Fruit fly (Drosophila melanogaster): ENCODE results near the gene CG43658.

CG43658 gene

dm6 chrX:17594745-17595144, 33.8 kb upstream of the CG43658 start:
- peak; percentile 23 for TF ChIP-seq CG9948 (tag; optimal IDR thresholded peaks at IDR 0.05)
- TF ChIP-seq rn (GFP tag; IDR thresholded peaks at IDR 0.05), result no peak
- 0 out of 2 replicates have a peak, but pooled peaks have one; percentile 19 for TF ChIP-seq CG32121 (GFP tag; IDR thresholded peaks at IDR 0.05)
- TF ChIP-seq Ets98B (GFP tag; IDR thresholded peaks at IDR 0.05), result no peak
- TF ChIP-seq CG8159 (tag; optimal IDR thresholded peaks at IDR 0.05), result peak; percentile 42
- peak; percentile 10 for TF ChIP-seq CG14655 (GFP tag; optimal IDR thresholded peaks at IDR 0.05)
- no peak for TF ChIP-seq CG10348 (GFP tag; IDR thresholded peaks at IDR 0.05)
- TF ChIP-seq CG17806 (tag; optimal IDR thresholded peaks at IDR 0.05), result no peak
- TF ChIP-seq CG4496 (GFP tag; IDR thresholded peaks at IDR 0.05), result no peak
- TF ChIP-seq CG15710 (tag; optimal IDR thresholded peaks at IDR 0.05), result peak; percentile 19
- TF ChIP-seq CG12605 (GFP tag; IDR thresholded peaks at IDR 0.05), result no peak
- no peak for TF ChIP-seq CG13204 (GFP tag; optimal IDR thresholded peaks at IDR 0.05)
- no peak for TF ChIP-seq D1 (tag; optimal IDR thresholded peaks at IDR 0.05)
- peak; percentile 15 for TF ChIP-seq CG34367 (tag; optimal IDR thresholded peaks at IDR 0.05)

- TF ChIP-seq D1 (tag; optimal IDR thresholded peaks at IDR 0.05) (no peak), CG8301 (tag; optimal IDR thresholded peaks at IDR 0.05) (no peak), CG14655 (GFP tag; optimal IDR thresholded peaks at IDR 0.05) (no peak), Pif1B (GFP tag; optimal IDR thresholded peaks at IDR 0.05) (no peak), fd96Ca (GFP tag; IDR thresholded peaks at IDR 0.05) (no peak), Snoo (tag; optimal IDR thresholded peaks at IDR 0.05) (no peak), CG4496 (GFP tag; IDR thresholded peaks at IDR 0.05) (no peak), Pif1A (GFP tag; optimal IDR thresholded peaks at IDR 0.05) (no peak), CG12605 (GFP tag; IDR thresholded peaks at IDR 0.05) (no peak), CG32121 (GFP tag; IDR thresholded peaks at IDR 0.05) (no peak), Ets98B (GFP tag; IDR thresholded peaks at IDR 0.05) (no peak), rn (GFP tag; IDR thresholded peaks at IDR 0.05) (no peak), CG8159 (tag; optimal IDR thresholded peaks at IDR 0.05) (no peak), CG13204 (GFP tag; optimal IDR thresholded peaks at IDR 0.05) (no peak), CG15710 (tag; optimal IDR thresholded peaks at IDR 0.05) (no peak), gl (tag; optimal IDR thresholded peaks at IDR 0.05) (no peak), CG17806 (tag; optimal IDR thresholded peaks at IDR 0.05) (no peak), EcR (GFP tag; optimal IDR thresholded peaks at IDR 0.05) (no peak), CG9948 (tag; optimal IDR thresholded peaks at IDR 0.05) (no peak)
Measured at dm6 chrX:17588565-17588964, 27.6 kb upstream of the CG43658 start, which contains the start of gene CG12992. CG12992 (plus strand) TSS chrX:17588865.

dm6 chrX:17588134-17588533, 27.2 kb upstream of the CG43658 start:
- TF ChIP-seq CG9948 (tag; optimal IDR thresholded peaks at IDR 0.05), result peak; percentile 28
- TF ChIP-seq CG34367 (tag; optimal IDR thresholded peaks at IDR 0.05), result peak; percentile 1
- no peak for TF ChIP-seq D1 (tag; optimal IDR thresholded peaks at IDR 0.05)
- TF ChIP-seq CG14655 (GFP tag; optimal IDR thresholded peaks at IDR 0.05), result peak; percentile 28
- peak; percentile 19 for TF ChIP-seq CG8301 (tag; optimal IDR thresholded peaks at IDR 0.05)
- TF ChIP-seq Pif1A (GFP tag; optimal IDR thresholded peaks at IDR 0.05), result no peak
- TF ChIP-seq CG15710 (tag; optimal IDR thresholded peaks at IDR 0.05), result peak; percentile 25
- TF ChIP-seq CG17806 (tag; optimal IDR thresholded peaks at IDR 0.05), result peak; percentile 33

- TF ChIP-seq CG9948 (tag; optimal IDR thresholded peaks at IDR 0.05) (no peak), gl (tag; optimal IDR thresholded peaks at IDR 0.05) (no peak), CG15710 (tag; optimal IDR thresholded peaks at IDR 0.05) (no peak), CG8159 (tag; optimal IDR thresholded peaks at IDR 0.05) (no peak), EcR (GFP tag; optimal IDR thresholded peaks at IDR 0.05) (no peak), CG13204 (GFP tag; optimal IDR thresholded peaks at IDR 0.05) (no peak), CG17806 (tag; optimal IDR thresholded peaks at IDR 0.05) (no peak), Pif1B (GFP tag; optimal IDR thresholded peaks at IDR 0.05) (no peak), CG12605 (GFP tag; IDR thresholded peaks at IDR 0.05) (no peak), CG32121 (GFP tag; IDR thresholded peaks at IDR 0.05) (no peak), CG10348 (GFP tag; IDR thresholded peaks at IDR 0.05) (no peak), rn (GFP tag; IDR thresholded peaks at IDR 0.05) (no peak), CG34367 (tag; optimal IDR thresholded peaks at IDR 0.05) (no peak), fd96Ca (GFP tag; IDR thresholded peaks at IDR 0.05) (no peak), Pif1A (GFP tag; optimal IDR thresholded peaks at IDR 0.05) (no peak), CG8301 (tag; optimal IDR thresholded peaks at IDR 0.05) (no peak), D1 (tag; optimal IDR thresholded peaks at IDR 0.05) (no peak), Ets98B (GFP tag; IDR thresholded peaks at IDR 0.05) (no peak)
Measured at dm6 chrX:17585892-17586291, 24.9 kb upstream of the CG43658 start.

- no peak for TF ChIP-seq CG12605 (GFP tag; IDR thresholded peaks at IDR 0.05)
- no peak for TF ChIP-seq Snoo (tag; optimal IDR thresholded peaks at IDR 0.05)
- no peak for TF ChIP-seq Pif1B (GFP tag; optimal IDR thresholded peaks at IDR 0.05)
- no peak for TF ChIP-seq CG17806 (tag; optimal IDR thresholded peaks at IDR 0.05)
- TF ChIP-seq CG13204 (GFP tag; optimal IDR thresholded peaks at IDR 0.05), result no peak
- TF ChIP-seq CG14655 (GFP tag; optimal IDR thresholded peaks at IDR 0.05), result no peak
- TF ChIP-seq CG10348 (GFP tag; IDR thresholded peaks at IDR 0.05), result no peak
- no peak for TF ChIP-seq CG8159 (tag; optimal IDR thresholded peaks at IDR 0.05)
- no peak for TF ChIP-seq gl (tag; optimal IDR thresholded peaks at IDR 0.05)
- TF ChIP-seq CG4496 (GFP tag; IDR thresholded peaks at IDR 0.05), result no peak
- no peak for TF ChIP-seq D1 (tag; optimal IDR thresholded peaks at IDR 0.05)
- no peak for TF ChIP-seq CG34367 (tag; optimal IDR thresholded peaks at IDR 0.05)
- TF ChIP-seq CG9948 (tag; optimal IDR thresholded peaks at IDR 0.05), result no peak
Measured at dm6 chrX:17583706-17584105, 22.7 kb upstream of the CG43658 start.

dm6 chrX:17582650-17583049, 21.7 kb upstream of the CG43658 start:
- TF ChIP-seq CG14655 (GFP tag; optimal IDR thresholded peaks at IDR 0.05), result no peak
- TF ChIP-seq CG32121 (GFP tag; IDR thresholded peaks at IDR 0.05), result no peak
- no peak for TF ChIP-seq CG9948 (tag; optimal IDR thresholded peaks at IDR 0.05)
- no peak for TF ChIP-seq Ets98B (GFP tag; IDR thresholded peaks at IDR 0.05)
- no peak for TF ChIP-seq D1 (tag; optimal IDR thresholded peaks at IDR 0.05)
- TF ChIP-seq EcR (GFP tag; optimal IDR thresholded peaks at IDR 0.05), result no peak
- no peak for TF ChIP-seq CG17806 (tag; optimal IDR thresholded peaks at IDR 0.05)
- no peak for TF ChIP-seq fd96Ca (GFP tag; IDR thresholded peaks at IDR 0.05)
- TF ChIP-seq CG34367 (tag; optimal IDR thresholded peaks at IDR 0.05), result no peak
- TF ChIP-seq CG15710 (tag; optimal IDR thresholded peaks at IDR 0.05), result no peak
- TF ChIP-seq Pif1A (GFP tag; optimal IDR thresholded peaks at IDR 0.05), result no peak
- TF ChIP-seq Snoo (tag; optimal IDR thresholded peaks at IDR 0.05), result no peak
- no peak for TF ChIP-seq CG4496 (GFP tag; IDR thresholded peaks at IDR 0.05)
- no peak for TF ChIP-seq CG8159 (tag; optimal IDR thresholded peaks at IDR 0.05)
- no peak for TF ChIP-seq gl (tag; optimal IDR thresholded peaks at IDR 0.05)
- no peak for TF ChIP-seq CG10348 (GFP tag; IDR thresholded peaks at IDR 0.05)
- TF ChIP-seq Pif1B (GFP tag; optimal IDR thresholded peaks at IDR 0.05), result no peak
- TF ChIP-seq CG12605 (GFP tag; IDR thresholded peaks at IDR 0.05), result no peak
- TF ChIP-seq CG8301 (tag; optimal IDR thresholded peaks at IDR 0.05), result no peak
- TF ChIP-seq CG13204 (GFP tag; optimal IDR thresholded peaks at IDR 0.05), result no peak
